Worm (Caenorhabditis elegans) whole organism, early embryonic: Measurements from ENCODE around the gene Y26E6A.2.

Experiments used
- F13C5.2 ChIP-seq: sonication (generic microtip); optimal IDR thresholded peaks from 2 replicates; lab custom pipeline; 2017; ENCODE audit warnings: mild to moderate bottlenecking, missing genetic modification characterization, inconsistent platforms, missing compliant biosample characterization
- ama-1 ChIP-seq: fragments of 150-350 bp; optimal IDR thresholded peaks from 2 replicates; lab custom pipeline; 2014
- hmbx-1 ChIP-seq: sonication (generic microtip); optimal IDR thresholded peaks from 2 replicates; lab custom pipeline; 2016; ENCODE audit warnings: mild to moderate bottlenecking, missing genetic modification characterization, missing compliant biosample characterization
- pes-1 ChIP-seq: fragments of 200-800 bp; sonication (Bioruptor generic); IDR thresholded peaks from 2 replicates; pipeline ENCODE4 v1.3.6; 2022; ENCODE audit warnings: missing genetic modification reagents, missing genetic modification characterization, missing compliant biosample characterization
- sea-1 ChIP-seq: fragments of 200-800 bp; sonication (Bioruptor generic); conservative IDR thresholded peaks from 2 replicates; pipeline ENCODE4 v1.3.6; 2022; ENCODE audit warnings: missing genetic modification characterization, missing compliant biosample characterization
- tbx-11 ChIP-seq: fragments of 200-800 bp; sonication (Bioruptor generic); IDR thresholded peaks from 2 replicates; pipeline ENCODE4 v1.3.6; 2022; ENCODE audit warnings: missing genetic modification characterization, missing compliant biosample characterization
- tbx-37 ChIP-seq: fragments of 200-800 bp; sonication (Bioruptor generic); conservative IDR thresholded peaks from 2 replicates; pipeline ENCODE4 v1.3.6; 2022; ENCODE audit warnings: missing genetic modification reagents, missing genetic modification characterization, missing compliant biosample characterization

DNA sequence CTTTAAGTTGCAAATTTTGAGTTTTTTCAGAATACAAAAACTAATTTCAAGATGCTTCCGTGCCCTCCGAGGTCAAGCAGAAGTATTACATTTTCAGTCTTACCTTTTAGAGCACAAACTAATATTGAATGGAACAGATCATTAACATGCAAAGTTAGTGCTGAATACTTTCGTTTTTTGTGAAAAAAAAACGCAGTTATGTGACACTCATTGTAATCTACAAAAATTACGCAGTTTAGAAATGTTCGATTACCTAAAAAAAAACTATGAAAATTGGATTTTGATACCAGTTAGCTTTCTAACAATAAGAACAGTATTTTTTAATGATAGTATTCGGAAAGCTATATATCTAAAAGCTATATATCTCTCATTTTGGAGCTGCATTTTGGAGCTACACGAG is 27.7 kb upstream of the Y26E6A.2 start:
- TF ChIP-seq tbx-11 (GFP tag; lab: Robert Waterston, UW) (no peak), sea-1 (GFP tag; lab: Robert Waterston, UW) (no peak), hmbx-1 (tag; lab: Kevin White, UChicago) (no peak), ama-1 (lab: Kevin White, UChicago) (no peak), tbx-37 (GFP tag; lab: Robert Waterston, UW) (no peak), pes-1 (GFP tag; lab: Robert Waterston, UW) (no peak), F13C5.2 (tag; lab: Kevin White, UChicago) (no peak)
